Fruit fly (Drosophila melanogaster) whole organism, embryonic: ENCODE measurements around the gene CIA30.

Source experiments
- CG10543 ChIP-seq: fragments of 200-800 bp; sonication (Bioruptor generic); optimal IDR thresholded peaks from 3 replicates; lab custom pipeline; 2017; ENCODE audit warnings: missing biosample characterization, mild to moderate bottlenecking, missing genetic modification characterization, moderate library complexity
- CG10959 ChIP-seq: fragments of 200-800 bp; sonication (Bioruptor generic); IDR thresholded peaks from 2 replicates; pipeline ENCODE4 v1.3.6; 2022; ENCODE audit warnings: missing biosample characterization, missing genetic modification characterization
- CG11560 ChIP-seq: fragments of 200-800 bp; sonication (Bioruptor generic); IDR thresholded peaks from 3 replicates; pipeline ENCODE4 v1.3.6; 2022; ENCODE audit warnings: missing biosample characterization, missing genetic modification characterization
- CG11695 ChIP-seq: fragments of 200-800 bp; sonication (Bioruptor generic); IDR thresholded peaks from 3 replicates; pipeline ENCODE4 v1.3.6; 2022; ENCODE audit warnings: missing biosample characterization, missing genetic modification characterization
- CG12391 ChIP-seq: fragments of 200-800 bp; sonication (Bioruptor generic); optimal IDR thresholded peaks from 3 replicates; lab custom pipeline; 2018; ENCODE audit warnings: missing biosample characterization, mild to moderate bottlenecking, missing genetic modification characterization, moderate library complexity
- CG14014 ChIP-seq: fragments of 200-800 bp; sonication (Bioruptor generic); IDR thresholded peaks from 2 replicates; pipeline ENCODE4 v1.3.6; 2022; ENCODE audit warnings: missing biosample characterization, missing genetic modification characterization
- CG16813 ChIP-seq: fragments of 200-800 bp; sonication (Bioruptor generic); IDR thresholded peaks from 3 replicates; pipeline ENCODE4 v1.3.6; 2022; ENCODE audit warnings: missing biosample characterization, missing genetic modification characterization; ENCODE audit not compliant: partially characterized antibody
- CG16815 ChIP-seq: fragments of 200-800 bp; sonication (Bioruptor generic); optimal IDR thresholded peaks from 3 replicates; lab custom pipeline; 2017; ENCODE audit warnings: missing biosample characterization, mild to moderate bottlenecking, missing genetic modification characterization
- CG17359 ChIP-seq: fragments of 200-800 bp; sonication (Bioruptor generic); optimal IDR thresholded peaks from 3 replicates; lab custom pipeline; 2018; ENCODE audit warnings: missing biosample characterization, mild to moderate bottlenecking, missing genetic modification characterization, moderate library complexity
- CG30403 ChIP-seq: fragments of 200-800 bp; sonication (Bioruptor generic); optimal IDR thresholded peaks from 3 replicates; lab custom pipeline; 2016; ENCODE audit warnings: missing biosample characterization, missing genetic modification characterization
- CG3065 ChIP-seq: fragments of 200-800 bp; sonication (Bioruptor generic); optimal IDR thresholded peaks from 2 replicates; lab custom pipeline; 2016; ENCODE audit warnings: missing biosample characterization, missing genetic modification characterization
- CG34422 ChIP-seq: fragments of 200-800 bp; sonication (Bioruptor generic); IDR thresholded peaks from 3 replicates; pipeline ENCODE4 v1.3.6; 2022; ENCODE audit warnings: missing biosample characterization, missing genetic modification characterization
- CG4282 ChIP-seq: fragments of 200-800 bp; sonication (Bioruptor generic); optimal IDR thresholded peaks from 2 replicates; lab custom pipeline; 2016; ENCODE audit warnings: missing biosample characterization, missing genetic modification characterization
- CG7271 ChIP-seq: fragments of 200-800 bp; sonication (Bioruptor generic); optimal IDR thresholded peaks from 2 replicates; lab custom pipeline; 2018; ENCODE audit warnings: missing biosample characterization, mild to moderate bottlenecking, missing genetic modification characterization, moderate library complexity
- CG7556 ChIP-seq: fragments of 200-800 bp; sonication (Bioruptor generic); optimal IDR thresholded peaks from 2 replicates; lab custom pipeline; 2017; ENCODE audit warnings: missing biosample characterization, mild to moderate bottlenecking, missing genetic modification characterization
- CG7745 ChIP-seq: fragments of 200-800 bp; sonication (Bioruptor generic); optimal IDR thresholded peaks from 2 replicates; lab custom pipeline; 2018; ENCODE audit warnings: missing biosample characterization, mild to moderate bottlenecking, missing genetic modification characterization, moderate library complexity
- CG7839 ChIP-seq: fragments of 200-800 bp; sonication (Bioruptor generic); optimal IDR thresholded peaks from 3 replicates; lab custom pipeline; 2018; ENCODE audit warnings: missing biosample characterization, mild to moderate bottlenecking, missing genetic modification characterization, moderate library complexity
- CG9817 ChIP-seq: fragments of 200-800 bp; sonication (Bioruptor generic); optimal IDR thresholded peaks from 2 replicates; lab custom pipeline; 2018; ENCODE audit warnings: missing biosample characterization, mild to moderate bottlenecking, missing genetic modification characterization, moderate library complexity
- CG9932 ChIP-seq: fragments of 200-800 bp; sonication (Bioruptor generic); IDR thresholded peaks from 2 replicates; pipeline ENCODE4 v1.3.6; 2022; ENCODE audit warnings: missing biosample characterization, missing genetic modification characterization
- Camta ChIP-seq: fragments of 200-800 bp; sonication (Bioruptor generic); optimal IDR thresholded peaks from 2 replicates; lab custom pipeline; 2016; ENCODE audit warnings: missing biosample characterization, missing genetic modification characterization
- Dip3 ChIP-seq: fragments of 200-800 bp; sonication (Bioruptor generic); optimal IDR thresholded peaks from 3 replicates; lab custom pipeline; 2016; ENCODE audit warnings: missing biosample characterization, missing genetic modification characterization
- Dp ChIP-seq: fragments of 200-800 bp; sonication (Bioruptor generic); optimal IDR thresholded peaks from 2 replicates; lab custom pipeline; 2018; ENCODE audit warnings: missing biosample characterization, mild to moderate bottlenecking, missing genetic modification characterization, moderate library complexity
- E2f1 ChIP-seq: fragments of 200-800 bp; sonication (Bioruptor generic); IDR thresholded peaks from 2 replicates; pipeline ENCODE4 v1.3.6; 2022; ENCODE audit warnings: missing biosample characterization, missing genetic modification characterization
- HmgD ChIP-seq: fragments of 200-800 bp; sonication (Bioruptor generic); optimal IDR thresholded peaks from 3 replicates; lab custom pipeline; 2016; ENCODE audit warnings: missing biosample characterization, missing genetic modification characterization
- Hr39 ChIP-seq: fragments of >200 bp; optimal IDR thresholded peaks from 2 replicates; lab custom pipeline; 2017
- Hsf ChIP-seq: fragments of 200-800 bp; sonication (Bioruptor generic); optimal IDR thresholded peaks from 3 replicates; lab custom pipeline; 2016; ENCODE audit warnings: missing biosample characterization, missing genetic modification characterization
- Jarid2 ChIP-seq: fragments of 200-800 bp; sonication (Bioruptor generic); optimal IDR thresholded peaks from 3 replicates; lab custom pipeline; 2017; ENCODE audit warnings: mild to moderate bottlenecking, missing biosample characterization, missing genetic modification reagents, missing genetic modification characterization
- Mrtf ChIP-seq: fragments of 200-800 bp; sonication (Bioruptor generic); IDR thresholded peaks from 3 replicates; pipeline ENCODE4 v1.3.6; 2022; ENCODE audit warnings: missing biosample characterization, missing genetic modification characterization
- Nf-YC ChIP-seq: fragments of 200-800 bp; optimal IDR thresholded peaks from 3 replicates; lab custom pipeline; 2019; ENCODE audit warnings: missing biosample characterization, mild to moderate bottlenecking, missing genetic modification characterization, moderate library complexity
- Ssrp ChIP-seq: fragments of 200-800 bp; sonication (Bioruptor generic); optimal IDR thresholded peaks from 2 replicates; lab custom pipeline; 2018; ENCODE audit warnings: missing biosample characterization, mild to moderate bottlenecking, missing genetic modification characterization, moderate library complexity
- Tbp ChIP-seq: fragments of >200 bp; optimal IDR thresholded peaks from 2 replicates; lab custom pipeline; 2018; ENCODE audit warnings: missing biosample characterization, missing genetic modification characterization
- chinmo ChIP-seq: fragments of 200-800 bp; sonication (Bioruptor generic); IDR thresholded peaks from 4 replicates; pipeline ENCODE4 v1.3.6; 2022; ENCODE audit warnings: missing biosample characterization, missing genetic modification characterization; ENCODE audit not compliant: partially characterized antibody
- chn ChIP-seq: fragments of 200-800 bp; sonication (Bioruptor generic); optimal IDR thresholded peaks from 2 replicates; lab custom pipeline; 2016; ENCODE audit warnings: missing biosample characterization, missing genetic modification characterization
- ci ChIP-seq: fragments of 200-800 bp; sonication (Bioruptor generic); IDR thresholded peaks from 3 replicates; pipeline ENCODE4 v1.3.6; 2022; ENCODE audit warnings: missing biosample characterization, missing genetic modification characterization
- crp ChIP-seq, 2 experiments: fragments of 200-800 bp; sonication (Bioruptor generic); optimal IDR thresholded peaks; 2 replicates in 1 of 2; 3 replicates in 1 of 2; lab custom pipeline; 2017; ENCODE audit warnings: missing biosample characterization in 2 of 2, missing genetic modification characterization in 2 of 2, mild to moderate bottlenecking in 1 of 2, moderate library complexity in 1 of 2
- exex ChIP-seq: fragments of 200-800 bp; sonication (Bioruptor generic); optimal IDR thresholded peaks from 4 replicates; lab custom pipeline; 2018; ENCODE audit warnings: missing biosample characterization, mild to moderate bottlenecking, missing genetic modification characterization, moderate library complexity
- grn ChIP-seq: fragments of 200-800 bp; sonication (Bioruptor generic); optimal IDR thresholded peaks from 3 replicates; lab custom pipeline; 2017; ENCODE audit warnings: missing biosample characterization, missing genetic modification characterization
- h ChIP-seq: fragments of >200 bp; optimal IDR thresholded peaks from 2 replicates; lab custom pipeline; 2017
- hb ChIP-seq: fragments of 200-800 bp; sonication (Bioruptor generic); IDR thresholded peaks from 3 replicates; pipeline ENCODE4 v1.3.6; 2022; ENCODE audit warnings: missing biosample characterization, missing genetic modification characterization; ENCODE audit not compliant: partially characterized antibody
- her ChIP-seq: fragments of 200-800 bp; sonication (Bioruptor generic); optimal IDR thresholded peaks from 2 replicates; lab custom pipeline; 2016; ENCODE audit warnings: missing biosample characterization, missing genetic modification characterization
- kni ChIP-seq: fragments of 200-800 bp; sonication (Bioruptor generic); optimal IDR thresholded peaks from 3 replicates; lab custom pipeline; 2017; ENCODE audit warnings: mild to moderate bottlenecking, missing biosample characterization, missing genetic modification reagents, missing genetic modification characterization
- pnt ChIP-seq: fragments of 200-800 bp; sonication (Bioruptor generic); optimal IDR thresholded peaks from 3 replicates; lab custom pipeline; 2016; ENCODE audit warnings: missing biosample characterization, missing genetic modification characterization
- prd ChIP-seq, 3 experiments: fragments of >200 bp in 2 of 3; fragments of 200-800 bp in 1 of 3; sonication (Bioruptor generic) in 1 of 3; optimal IDR thresholded peaks in 2 of 3; IDR thresholded peaks in 1 of 3; 2 replicates in 2 of 3; 3 replicates in 1 of 3; pipeline versions ENCODE4 v1.3.6 to Lab custom; 2017 to 2022; ENCODE audit warnings: missing biosample characterization in 1 of 3, missing genetic modification characterization in 1 of 3
- row ChIP-seq: fragments of 200-800 bp; sonication (Bioruptor generic); IDR thresholded peaks from 3 replicates; pipeline ENCODE4 v1.3.6; 2022; ENCODE audit warnings: missing biosample characterization, missing genetic modification characterization
- sd ChIP-seq: fragments of 200-800 bp; sonication (Bioruptor generic); optimal IDR thresholded peaks from 3 replicates; lab custom pipeline; 2018; ENCODE audit warnings: missing biosample characterization, mild to moderate bottlenecking, missing genetic modification characterization, moderate library complexity
- tin ChIP-seq: fragments of 200-800 bp; sonication (Bioruptor generic); optimal IDR thresholded peaks from 3 replicates; lab custom pipeline; 2016; ENCODE audit warnings: missing biosample characterization, missing genetic modification characterization
- twi ChIP-seq: fragments of 200-800 bp; optimal IDR thresholded peaks from 2 replicates; lab custom pipeline; 2019; ENCODE audit warnings: missing biosample characterization, mild to moderate bottlenecking, missing genetic modification characterization, moderate library complexity
- usp ChIP-seq: fragments of >200 bp; optimal IDR thresholded peaks from 2 replicates; lab custom pipeline; 2017; ENCODE audit warnings: missing biosample characterization, missing genetic modification characterization
- wek ChIP-seq: fragments of 200-800 bp; sonication (Bioruptor generic); optimal IDR thresholded peaks from 3 replicates; lab custom pipeline; 2018; ENCODE audit warnings: missing biosample characterization, mild to moderate bottlenecking, missing genetic modification characterization, moderate library complexity
- yki ChIP-seq: fragments of >200 bp; optimal IDR thresholded peaks from 3 replicates; lab custom pipeline; 2018
- zf30C ChIP-seq: fragments of 200-800 bp; sonication (Bioruptor generic); optimal IDR thresholded peaks from 3 replicates; lab custom pipeline; 2018; ENCODE audit warnings: missing biosample characterization, mild to moderate bottlenecking, missing genetic modification characterization

CIA30 gene

dm6 chr3R:29773833-29774324 is 37.1 kb downstream of the CIA30 start (continued):
- TF ChIP-seq CG30403 (GFP tag; lab: Kevin White, UChicago) = peak; percentile 82
- TF ChIP-seq ci (GFP tag; lab: Robert Waterston, UW) = peak; percentile 59
- peak; percentile 75 for TF ChIP-seq CG14014 (GFP tag; lab: Robert Waterston, UW)
- peak; percentile 64 for TF ChIP-seq CG11695 (GFP tag; lab: Robert Waterston, UW)
- peak; percentile 77 for TF ChIP-seq CG16815
- no peak for TF ChIP-seq CG16813 (GFP tag; lab: Robert Waterston, UW)
- TF ChIP-seq grn (GFP tag; lab: Kevin White, UChicago) = peak; percentile 27
- peak; percentile 75 for TF ChIP-seq Hsf (GFP tag; lab: Kevin White, UChicago)
- TF ChIP-seq tin (GFP tag; lab: Kevin White, UChicago) = peak; percentile 68
- TF ChIP-seq row (GFP tag; lab: Robert Waterston, UW) = peak; percentile 94
- TF ChIP-seq Mrtf (GFP tag; lab: Robert Waterston, UW) = peak; percentile 70; the same call in 2 of the 3 replicates
- TF ChIP-seq yki (lab: Kevin White, UChicago) = no peak
- TF ChIP-seq CG7745 (tag; lab: Kevin White, UChicago) = no peak
- TF ChIP-seq CG17359 = peak; percentile 57
- TF ChIP-seq Hr39 (lab: Kevin White, UChicago) = no peak
- no peak for TF ChIP-seq CG34422
- no peak for TF ChIP-seq zf30C (GFP tag; lab: Kevin White, UChicago)
- peak; percentile 57 for TF ChIP-seq CG4282 (GFP tag; lab: Kevin White, UChicago)
- TF ChIP-seq chn (GFP tag; lab: Kevin White, UChicago) = peak; percentile 53
- TF ChIP-seq Dip3 = peak; percentile 78
- TF ChIP-seq Tbp (GFP tag; lab: Kevin White, UChicago) = no peak
- no peak for TF ChIP-seq kni
- TF ChIP-seq pnt (GFP tag; lab: Kevin White, UChicago) = peak; percentile 56
- TF ChIP-seq wek = peak; percentile 0
- TF ChIP-seq Ssrp (tag; lab: Kevin White, UChicago) = peak; percentile 73
- peak; percentile 73 for TF ChIP-seq CG11560 (tag; lab: Robert Waterston, UW)
- TF ChIP-seq exex (tag; lab: Kevin White, UChicago) = peak; percentile 65
- no peak for TF ChIP-seq CG7271
- peak in 1 of 2 experiments; percentile 30 for TF ChIP-seq crp (GFP tag; optimal IDR thresholded peaks at IDR 0.05; lab: Kevin White, UChicago)
- TF ChIP-seq twi (tag; lab: Kevin White, UChicago) = peak; percentile 51
- peak; percentile 45 for TF ChIP-seq Camta
- TF ChIP-seq Jarid2 (GFP tag; lab: Kevin White, UChicago) = peak; percentile 45
- TF ChIP-seq CG9932 = peak; percentile 72
- TF ChIP-seq CG3065 (GFP tag; lab: Kevin White, UChicago) = no peak
- peak; percentile 51 for TF ChIP-seq Nf-YC (tag; lab: Kevin White, UChicago)
- TF ChIP-seq CG10543 (GFP tag; lab: Kevin White, UChicago) = peak; percentile 69
- peak; percentile 56 for TF ChIP-seq CG7556 (GFP tag; lab: Kevin White, UChicago)
- TF ChIP-seq chinmo (GFP tag; lab: Robert Waterston, UW) = no peak
- no peak for TF ChIP-seq Dp (GFP tag; lab: Kevin White, UChicago)
- no peak for TF ChIP-seq prd (optimal IDR thresholded peaks at IDR 0.05; lab: Kevin White, UChicago)
- peak; percentile 80 for TF ChIP-seq prd (GFP tag; IDR thresholded peaks at IDR 0.05; lab: Robert Waterston, UW)
- peak; percentile 63; the same call in 1 of the 2 replicates for TF ChIP-seq E2f1
- TF ChIP-seq CG9817 = peak; percentile 77
- TF ChIP-seq HmgD = no peak
- TF ChIP-seq h (lab: Kevin White, UChicago) = no peak
- no peak for TF ChIP-seq sd (tag; lab: Kevin White, UChicago)
- TF ChIP-seq usp (GFP tag; lab: Kevin White, UChicago) = no peak
- TF ChIP-seq hb = no peak
- TF ChIP-seq CG12391 = peak; percentile 79
- TF ChIP-seq CG7839 (tag; lab: Kevin White, UChicago) = peak; percentile 85
- peak; percentile 46 for TF ChIP-seq CG10959 (GFP tag; lab: Robert Waterston, UW)
- peak; percentile 58 for TF ChIP-seq her (GFP tag; lab: Kevin White, UChicago)
